Fruit fly (Drosophila melanogaster) whole organism, embryonic: ENCODE results near the gene qless.

Experiments
- B-H1 ChIP-seq: fragments of 200-800 bp; sonication (Bioruptor generic); IDR thresholded peaks from 3 replicates; pipeline ENCODE4 v1.3.6; 2022; ENCODE audit warnings: missing biosample characterization, missing genetic modification characterization
- CG10274 ChIP-seq: fragments of 200-800 bp; sonication (Bioruptor generic); optimal IDR thresholded peaks from 3 replicates; lab custom pipeline; 2017; ENCODE audit warnings: missing biosample characterization, mild to moderate bottlenecking, missing genetic modification characterization
- CG10321 ChIP-seq: fragments of 200-800 bp; sonication (Bioruptor generic); IDR thresholded peaks from 2 replicates; pipeline ENCODE4 v1.3.6; 2022; ENCODE audit warnings: missing biosample characterization, missing genetic modification characterization
- CG10565 ChIP-seq: fragments of 200-800 bp; sonication (Bioruptor generic); optimal IDR thresholded peaks from 3 replicates; lab custom pipeline; 2016; ENCODE audit warnings: missing biosample characterization, mild to moderate bottlenecking, missing genetic modification characterization
- CG14860 ChIP-seq: fragments of 200-800 bp; sonication (Bioruptor generic); IDR thresholded peaks from 3 replicates; pipeline ENCODE4 v1.3.6; 2022; ENCODE audit warnings: missing biosample characterization, missing genetic modification characterization; ENCODE audit not compliant: partially characterized antibody
- CG1529 ChIP-seq: fragments of 200-800 bp; sonication (Bioruptor generic); optimal IDR thresholded peaks from 3 replicates; lab custom pipeline; 2018; ENCODE audit warnings: missing biosample characterization, missing genetic modification characterization
- CG15479 ChIP-seq: fragments of 200-800 bp; sonication (Bioruptor generic); optimal IDR thresholded peaks from 3 replicates; lab custom pipeline; 2019; ENCODE audit warnings: missing biosample characterization, mild to moderate bottlenecking, missing genetic modification characterization, moderate library complexity
- CG17912 ChIP-seq: fragments of 200-800 bp; sonication (Bioruptor generic); optimal IDR thresholded peaks from 2 replicates; lab custom pipeline; 2018; ENCODE audit warnings: missing biosample characterization, mild to moderate bottlenecking, missing genetic modification characterization
- CG1792 ChIP-seq: fragments of 200-800 bp; sonication (Bioruptor generic); optimal IDR thresholded peaks from 2 replicates; lab custom pipeline; 2016; ENCODE audit warnings: missing biosample characterization, missing genetic modification characterization
- CG18262 ChIP-seq: fragments of 200-800 bp; optimal IDR thresholded peaks from 3 replicates; lab custom pipeline; 2019; ENCODE audit warnings: missing biosample characterization, mild to moderate bottlenecking, missing genetic modification characterization, moderate library complexity
- CG2678 ChIP-seq: fragments of 200-800 bp; sonication (Bioruptor generic); optimal IDR thresholded peaks from 3 replicates; lab custom pipeline; 2019; ENCODE audit warnings: missing biosample characterization, mild to moderate bottlenecking, missing genetic modification characterization, moderate library complexity
- CG2875 ChIP-seq: fragments of 200-800 bp; sonication (Bioruptor generic); optimal IDR thresholded peaks from 2 replicates; lab custom pipeline; 2017; ENCODE audit warnings: missing biosample characterization, mild to moderate bottlenecking, missing genetic modification characterization, missing genetic modification reagents
- CG3163 ChIP-seq: fragments of 200-800 bp; sonication (Bioruptor generic); optimal IDR thresholded peaks from 3 replicates; lab custom pipeline; 2016; ENCODE audit warnings: missing biosample characterization, missing genetic modification characterization
- CG33557 ChIP-seq: fragments of 200-800 bp; sonication (Bioruptor generic); optimal IDR thresholded peaks from 2 replicates; lab custom pipeline; 2019; ENCODE audit warnings: missing biosample characterization, mild to moderate bottlenecking, missing genetic modification characterization, moderate library complexity
- CG3995 ChIP-seq: fragments of 200-800 bp; sonication (Bioruptor generic); optimal IDR thresholded peaks from 3 replicates; lab custom pipeline; 2016; ENCODE audit warnings: missing biosample characterization, missing genetic modification characterization
- CG43689 ChIP-seq: fragments of 200-800 bp; sonication (Bioruptor generic); IDR thresholded peaks from 2 replicates; pipeline ENCODE4 v1.3.6; 2022; ENCODE audit warnings: missing biosample characterization, missing genetic modification characterization
- CG4424 ChIP-seq: fragments of 200-800 bp; sonication (Bioruptor generic); optimal IDR thresholded peaks from 3 replicates; lab custom pipeline; 2016; ENCODE audit warnings: missing biosample characterization, missing genetic modification characterization
- CG7271 ChIP-seq: fragments of 200-800 bp; sonication (Bioruptor generic); optimal IDR thresholded peaks from 2 replicates; lab custom pipeline; 2018; ENCODE audit warnings: missing biosample characterization, mild to moderate bottlenecking, missing genetic modification characterization, moderate library complexity
- CG8089 ChIP-seq: fragments of 200-800 bp; sonication (Bioruptor generic); optimal IDR thresholded peaks from 3 replicates; lab custom pipeline; 2016; ENCODE audit warnings: missing biosample characterization, missing genetic modification characterization
- CG9437 ChIP-seq: fragments of 200-800 bp; sonication (Bioruptor generic); optimal IDR thresholded peaks from 2 replicates; lab custom pipeline; 2018; ENCODE audit warnings: missing biosample characterization, mild to moderate bottlenecking, missing genetic modification characterization
- Dad ChIP-seq: fragments of 200-800 bp; sonication (Bioruptor generic); optimal IDR thresholded peaks from 3 replicates; lab custom pipeline; 2016; ENCODE audit warnings: missing biosample characterization, missing genetic modification characterization
- Doc3 ChIP-seq: fragments of 200-800 bp; sonication (Bioruptor generic); IDR thresholded peaks from 3 replicates; pipeline ENCODE4 v1.3.6; 2022; ENCODE audit warnings: missing biosample characterization, missing genetic modification characterization; ENCODE audit not compliant: partially characterized antibody
- HHEX ChIP-seq: fragments of 200-800 bp; sonication (Bioruptor generic); optimal IDR thresholded peaks from 3 replicates; lab custom pipeline; 2017; ENCODE audit warnings: missing biosample characterization, mild to moderate bottlenecking, missing genetic modification characterization, missing genetic modification reagents
- HLH3B ChIP-seq: fragments of 200-800 bp; sonication (Bioruptor generic); IDR thresholded peaks from 2 replicates; pipeline ENCODE4 v1.3.6; 2022; ENCODE audit warnings: missing biosample characterization, missing genetic modification characterization
- HLHmδ ChIP-seq: fragments of 200-800 bp; sonication (Bioruptor generic); optimal IDR thresholded peaks from 2 replicates; lab custom pipeline; 2018; ENCODE audit warnings: missing biosample characterization, mild to moderate bottlenecking, missing genetic modification characterization, moderate library complexity
- HmgD ChIP-seq: fragments of 200-800 bp; sonication (Bioruptor generic); optimal IDR thresholded peaks from 3 replicates; lab custom pipeline; 2016; ENCODE audit warnings: missing biosample characterization, missing genetic modification characterization
- PHDP ChIP-seq: fragments of 200-800 bp; sonication (Bioruptor generic); optimal IDR thresholded peaks from 3 replicates; lab custom pipeline; 2018; ENCODE audit warnings: missing biosample characterization, mild to moderate bottlenecking, missing genetic modification characterization, moderate library complexity
- Sox100B ChIP-seq: fragments of 200-800 bp; sonication (Bioruptor generic); optimal IDR thresholded peaks from 3 replicates; lab custom pipeline; 2018; ENCODE audit warnings: missing biosample characterization, mild to moderate bottlenecking, missing genetic modification characterization
- al ChIP-seq: fragments of 200-800 bp; sonication (Bioruptor generic); IDR thresholded peaks from 2 replicates; pipeline ENCODE4 v1.3.6; 2022; ENCODE audit warnings: missing biosample characterization, missing genetic modification characterization
- ase ChIP-seq: fragments of 200-800 bp; sonication (Bioruptor generic); IDR thresholded peaks from 3 replicates; pipeline ENCODE4 v1.3.6; 2022; ENCODE audit warnings: missing biosample characterization, missing genetic modification characterization
- chm ChIP-seq: fragments of 200-800 bp; sonication (Bioruptor generic); IDR thresholded peaks from 2 replicates; pipeline ENCODE4 v1.3.6; 2022; ENCODE audit warnings: missing biosample characterization, missing genetic modification characterization
- dan ChIP-seq: fragments of 200-800 bp; sonication (Bioruptor generic); IDR thresholded peaks from 2 replicates; pipeline ENCODE4 v1.3.6; 2022; ENCODE audit warnings: missing biosample characterization, missing genetic modification characterization
- disco-r ChIP-seq: fragments of 200-800 bp; sonication (Bioruptor generic); optimal IDR thresholded peaks from 2 replicates; lab custom pipeline; 2016; ENCODE audit warnings: missing biosample characterization, missing genetic modification characterization
- dm ChIP-seq: fragments of 200-800 bp; sonication (Bioruptor generic); optimal IDR thresholded peaks from 3 replicates; lab custom pipeline; 2016; ENCODE audit warnings: missing biosample characterization, missing genetic modification characterization
- fd102C ChIP-seq: fragments of 200-800 bp; sonication (Bioruptor generic); optimal IDR thresholded peaks from 2 replicates; lab custom pipeline; 2018; ENCODE audit warnings: missing biosample characterization, mild to moderate bottlenecking, missing genetic modification characterization, moderate library complexity
- gfzf ChIP-seq: fragments of 200-800 bp; sonication (Bioruptor generic); optimal IDR thresholded peaks from 2 replicates; lab custom pipeline; 2016; ENCODE audit warnings: missing biosample characterization, mild to moderate bottlenecking, missing genetic modification characterization, moderate library complexity
- grau ChIP-seq: fragments of 200-800 bp; optimal IDR thresholded peaks from 3 replicates; lab custom pipeline; 2019; ENCODE audit warnings: missing biosample characterization, mild to moderate bottlenecking, missing genetic modification characterization, moderate library complexity
- gsb ChIP-seq: fragments of 200-800 bp; sonication (Bioruptor generic); IDR thresholded peaks from 2 replicates; pipeline ENCODE4 v1.3.6; 2022; ENCODE audit warnings: missing biosample characterization, missing genetic modification characterization
- hkb ChIP-seq, 2 experiments: fragments of 200-800 bp in 1 of 2; fragments of >200 bp in 1 of 2; sonication (Bioruptor generic) in 1 of 2; IDR thresholded peaks in 1 of 2; optimal IDR thresholded peaks in 1 of 2; 2 replicates each; pipeline versions ENCODE4 v1.3.6 to Lab custom; 2017 to 2022; ENCODE audit warnings: missing biosample characterization in 1 of 2, missing genetic modification characterization in 1 of 2
- kah ChIP-seq: fragments of 200-800 bp; sonication (Bioruptor generic); optimal IDR thresholded peaks from 2 replicates; lab custom pipeline; 2018; ENCODE audit warnings: missing biosample characterization, mild to moderate bottlenecking, missing genetic modification characterization
- maf-S ChIP-seq: fragments of 200-800 bp; sonication (Bioruptor generic); optimal IDR thresholded peaks from 2 replicates; lab custom pipeline; 2016; ENCODE audit warnings: missing biosample characterization, missing genetic modification characterization
- pum ChIP-seq: fragments of 200-800 bp; sonication (Bioruptor generic); optimal IDR thresholded peaks from 2 replicates; lab custom pipeline; 2016; ENCODE audit warnings: missing biosample characterization, missing genetic modification characterization
- sd ChIP-seq: fragments of 200-800 bp; sonication (Bioruptor generic); optimal IDR thresholded peaks from 3 replicates; lab custom pipeline; 2018; ENCODE audit warnings: missing biosample characterization, mild to moderate bottlenecking, missing genetic modification characterization, moderate library complexity
- sna ChIP-seq: fragments of 200-800 bp; sonication (Bioruptor generic); IDR thresholded peaks from 2 replicates; pipeline ENCODE4 v1.3.6; 2022; ENCODE audit warnings: missing biosample characterization, missing genetic modification characterization; ENCODE audit not compliant: partially characterized antibody
- tna ChIP-seq: fragments of 200-800 bp; sonication (Bioruptor generic); IDR thresholded peaks from 2 replicates; pipeline ENCODE4 v1.3.6; 2022; ENCODE audit warnings: missing biosample characterization, missing genetic modification characterization; ENCODE audit not compliant: partially characterized antibody
- trh ChIP-seq: fragments of 200-800 bp; sonication (Bioruptor generic); optimal IDR thresholded peaks from 2 replicates; lab custom pipeline; 2016; ENCODE audit warnings: missing biosample characterization, missing genetic modification characterization
- usp ChIP-seq: fragments of >200 bp; optimal IDR thresholded peaks from 2 replicates; lab custom pipeline; 2017; ENCODE audit warnings: missing biosample characterization, missing genetic modification characterization
- zfh2 ChIP-seq: fragments of 200-800 bp; sonication (Bioruptor generic); optimal IDR thresholded peaks from 2 replicates; lab custom pipeline; 2016; ENCODE audit warnings: missing biosample characterization, missing genetic modification characterization

qless gene

DNA sequence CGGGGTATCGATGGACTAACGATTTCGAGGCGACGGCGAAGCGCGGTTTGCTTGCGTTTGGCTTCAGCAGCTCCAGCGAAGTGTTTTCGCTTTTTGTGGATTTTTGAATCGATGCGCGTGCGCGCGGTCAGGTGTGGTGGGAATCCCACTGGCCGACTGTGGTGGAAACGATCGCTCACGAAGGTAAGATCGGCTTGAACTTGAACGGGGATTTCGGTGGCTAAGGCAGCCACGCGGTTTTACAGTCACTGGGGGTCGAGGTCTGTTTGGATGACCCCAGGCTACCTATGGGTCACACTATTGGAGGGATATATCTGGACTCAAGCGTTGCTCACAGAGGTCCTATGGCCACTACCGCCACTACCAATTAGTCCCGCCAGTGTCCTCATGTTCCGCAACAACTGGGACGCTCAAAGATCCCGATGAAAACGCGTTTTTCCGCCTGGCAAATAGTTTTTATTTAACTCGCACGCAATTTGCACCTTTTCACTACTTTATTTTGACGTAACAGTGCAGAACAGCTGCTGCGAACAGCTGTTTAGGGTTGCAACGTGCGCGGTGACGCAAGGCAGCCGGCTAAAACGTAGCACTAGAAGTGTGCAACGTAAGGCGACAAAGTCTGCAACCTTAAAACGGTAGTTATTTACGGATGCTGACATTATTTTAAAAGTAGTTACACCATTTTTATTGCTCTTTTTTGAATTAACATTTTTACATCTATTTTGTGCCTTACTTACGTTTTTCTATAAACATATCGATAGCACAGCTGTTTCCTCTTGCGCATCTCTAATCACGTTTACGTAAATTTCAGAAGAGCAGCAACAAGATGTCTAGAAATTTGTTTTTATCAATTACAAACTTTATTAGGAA lies at the start of gene qless, which contains the start of gene mRpL32 (continued):
- TF ChIP-seq pum (peak; percentile 73), CG4424 (GFP tag; lab: Kevin White, UChicago) (peak; percentile 76), CG33557 (GFP tag; lab: Kevin White, UChicago) (no peak), B-H1 (GFP tag; lab: Robert Waterston, UW) (peak; percentile 80), hkb (optimal IDR thresholded peaks at IDR 0.05; lab: Kevin White, UChicago) (no peak), hkb (GFP tag; IDR thresholded peaks at IDR 0.05; lab: Robert Waterston, UW) (peak; percentile 80), Doc3 (GFP tag; lab: Robert Waterston, UW) (peak; percentile 86), dan (GFP tag; lab: Robert Waterston, UW) (no peak), Sox100B (GFP tag; lab: Kevin White, UChicago) (peak; percentile 46), gsb (GFP tag; lab: Robert Waterston, UW) (no peak), CG1792 (peak; percentile 74), CG2678 (tag; lab: Kevin White, UChicago) (no peak), zfh2 (peak; percentile 69), HLHmδ (peak; percentile 2), al (peak; percentile 85), PHDP (peak; percentile 14), CG43689 (GFP tag; lab: Robert Waterston, UW) (peak; percentile 13; the same call in 1 of the 2 replicates), usp (no peak), kah (GFP tag; lab: Kevin White, UChicago) (no peak), chm (no peak), HLH3B (peak; percentile 65), CG10565 (GFP tag; lab: Kevin White, UChicago) (peak; percentile 20), CG14860 (GFP tag; lab: Robert Waterston, UW) (peak; percentile 55; the same call in 2 of the 3 replicates), CG3163 (GFP tag; lab: Kevin White, UChicago) (no peak), CG10321 (GFP tag; lab: Robert Waterston, UW) (no peak), gfzf (GFP tag; lab: Kevin White, UChicago) (peak; percentile 49), CG1529 (GFP tag; lab: Kevin White, UChicago) (no peak), CG7271 (tag; lab: Kevin White, UChicago) (no peak), ase (peak; percentile 77), sd (no peak), CG3995 (GFP tag; lab: Kevin White, UChicago) (peak; percentile 65), HmgD (GFP tag; lab: Kevin White, UChicago) (no peak), sna (GFP tag; lab: Robert Waterston, UW) (peak; percentile 77), grau (peak; percentile 30), maf-S (GFP tag; lab: Kevin White, UChicago) (peak; percentile 22), CG15479 (GFP tag; lab: Kevin White, UChicago) (peak; percentile 56), HHEX (no peak), CG17912 (GFP tag; lab: Kevin White, UChicago) (no peak), dm (GFP tag; lab: Kevin White, UChicago) (peak; percentile 35), CG10274 (GFP tag; lab: Kevin White, UChicago) (no peak), disco-r (no peak), CG8089 (GFP tag; lab: Kevin White, UChicago) (no peak), tna (GFP tag; lab: Robert Waterston, UW) (no peak), trh (GFP tag; lab: Kevin White, UChicago) (no peak), CG9437 (peak; percentile 100), Dad (GFP tag; lab: Kevin White, UChicago) (peak; percentile 89), CG18262 (tag; lab: Kevin White, UChicago) (peak; percentile 74), fd102C (GFP tag; lab: Kevin White, UChicago) (no peak), CG2875 (GFP tag; lab: Kevin White, UChicago) (no peak)
